Fruit fly (Drosophila melanogaster): ENCODE results near the gene RhoGAP71E.

Gene RhoGAP71E

dm6 chr3L:15590803-15591597, 2.3 kb downstream of the RhoGAP71E start (continued):
- peak; percentile 59 for TF ChIP-seq Asciz (GFP tag; optimal IDR thresholded peaks at IDR 0.05)
- peak; percentile 1 for TF ChIP-seq CG18619 (GFP tag; optimal IDR thresholded peaks at IDR 0.05)
- peak; percentile 90 for TF ChIP-seq CG4360 (GFP tag; IDR thresholded peaks at IDR 0.05)
- no peak for TF ChIP-seq CG18011 (GFP tag; optimal IDR thresholded peaks at IDR 0.05)
- no peak for TF ChIP-seq CG16863 (GFP tag; optimal IDR thresholded peaks at IDR 0.05)
- peak; percentile 4 for TF ChIP-seq CG6765 (GFP tag; optimal IDR thresholded peaks at IDR 0.05)
- no peak for TF ChIP-seq CG43689 (GFP tag; IDR thresholded peaks at IDR 0.05)
- no peak for TF ChIP-seq CrebB (tag; optimal IDR thresholded peaks at IDR 0.05)
- no peak for TF ChIP-seq prd (optimal IDR thresholded peaks at IDR 0.05)
- 0 out of 3 replicates have a peak, but pooled peaks have one; percentile 18 for TF ChIP-seq prd (GFP tag; IDR thresholded peaks at IDR 0.05)
- no peak for TF ChIP-seq CG9215 (GFP tag; IDR thresholded peaks at IDR 0.05)
- TF ChIP-seq Neu2 (GFP tag; optimal IDR thresholded peaks at IDR 0.05; ENCODE audit: borderline replicate concordance), result no peak
- TF ChIP-seq CG4424 (GFP tag; optimal IDR thresholded peaks at IDR 0.05), result no peak
- TF ChIP-seq CG11696 (GFP tag; IDR thresholded peaks at IDR 0.05), result peak; percentile 85
- peak; percentile 40 for TF ChIP-seq Dek (tag; optimal IDR thresholded peaks at IDR 0.05)
- no peak for TF ChIP-seq CG8765 (GFP tag; IDR thresholded peaks at IDR 0.05)
- no peak for TF ChIP-seq crp (GFP tag; optimal IDR thresholded peaks at IDR 0.05)
- no peak for TF ChIP-seq CG32767 (GFP tag; IDR thresholded peaks at IDR 0.05)
- TF ChIP-seq bigmax (GFP tag; optimal IDR thresholded peaks at IDR 0.05), result no peak
- no peak for TF ChIP-seq otp (GFP tag; IDR thresholded peaks at IDR 0.05)
- TF ChIP-seq CG11085 (GFP tag; IDR thresholded peaks at IDR 0.05), result no peak
- no peak for TF ChIP-seq crol (GFP tag; IDR thresholded peaks at IDR 0.05)
- TF ChIP-seq sd (tag; optimal IDR thresholded peaks at IDR 0.05), result no peak
- TF ChIP-seq sr (GFP tag; IDR thresholded peaks at IDR 0.05), result no peak
- peak; percentile 35; the same call in 1 of the 3 replicates for TF ChIP-seq row (GFP tag; IDR thresholded peaks at IDR 0.05)
- no peak; the same call in 1 of the 2 replicates for TF ChIP-seq CG10959 (GFP tag; IDR thresholded peaks at IDR 0.05)
- TF ChIP-seq CG13296 (GFP tag; optimal IDR thresholded peaks at IDR 0.05), result peak; percentile 55
- peak; percentile 15 for TF ChIP-seq eyg (GFP tag; optimal IDR thresholded peaks at IDR 0.05)
- no peak for TF ChIP-seq Med (GFP tag)
- TF ChIP-seq so (GFP tag; IDR thresholded peaks at IDR 0.05), result no peak; the same call in 2 of the 3 replicates
- no peak for TF ChIP-seq CG10366 (GFP tag; IDR thresholded peaks at IDR 0.05)
- TF ChIP-seq CG4404 (GFP tag; IDR thresholded peaks at IDR 0.05), result no peak
- TF ChIP-seq CG1233 (GFP tag; optimal IDR thresholded peaks at IDR 0.05), result peak; percentile 8
- no peak; the same call in 2 of the 3 replicates for TF ChIP-seq CG34422 (GFP tag; IDR thresholded peaks at IDR 0.05)
- TF ChIP-seq dmrt11E (tag; optimal IDR thresholded peaks at IDR 0.05), result no peak
- TF ChIP-seq lov (optimal IDR thresholded peaks at IDR 0.05), result no peak
- TF ChIP-seq lov (GFP tag; IDR thresholded peaks at IDR 0.05), result 0 out of 3 replicates have a peak, but pooled peaks have one; percentile 10
- no peak for TF ChIP-seq unc-4 (GFP tag; IDR thresholded peaks at IDR 0.05; ENCODE audit: partially characterized antibody)
- TF ChIP-seq Rfx (GFP tag; IDR thresholded peaks at IDR 0.05), result peak; percentile 49
- TF ChIP-seq CG9817 (tag; optimal IDR thresholded peaks at IDR 0.05), result peak; percentile 13
- TF ChIP-seq CG14710 (tag; optimal IDR thresholded peaks at IDR 0.05), result no peak
- TF ChIP-seq CG17568 (GFP tag; optimal IDR thresholded peaks at IDR 0.05), result peak; percentile 41
- TF ChIP-seq grau (tag; optimal IDR thresholded peaks at IDR 0.05), result peak; percentile 66
- 0 out of 3 replicates have a peak, but pooled peaks have one; percentile 29 for TF ChIP-seq C15 (GFP tag; IDR thresholded peaks at IDR 0.05)
- no peak for TF ChIP-seq CG12299 (tag; optimal IDR thresholded peaks at IDR 0.05)
- TF ChIP-seq CG10543 (GFP tag; optimal IDR thresholded peaks at IDR 0.05), result peak; percentile 4
- 0 out of 2 replicates have a peak, but pooled peaks have one; percentile 15 for TF ChIP-seq vvl (GFP tag; IDR thresholded peaks at IDR 0.05)
- TF ChIP-seq CG1602 (GFP tag; optimal IDR thresholded peaks at IDR 0.05), result no peak
- TF ChIP-seq CG10565 (GFP tag; optimal IDR thresholded peaks at IDR 0.05), result no peak
- peak; percentile 11 for TF ChIP-seq her (GFP tag; optimal IDR thresholded peaks at IDR 0.05)

Measured in whole organism, embryonic.